Worm (Caenorhabditis elegans): ENCODE measurements around the gene ttc-17.
A peak's percentile ranks its signal among the peaks of the same experiment; 100 is the strongest.

Gene ttc-17

DNA sequence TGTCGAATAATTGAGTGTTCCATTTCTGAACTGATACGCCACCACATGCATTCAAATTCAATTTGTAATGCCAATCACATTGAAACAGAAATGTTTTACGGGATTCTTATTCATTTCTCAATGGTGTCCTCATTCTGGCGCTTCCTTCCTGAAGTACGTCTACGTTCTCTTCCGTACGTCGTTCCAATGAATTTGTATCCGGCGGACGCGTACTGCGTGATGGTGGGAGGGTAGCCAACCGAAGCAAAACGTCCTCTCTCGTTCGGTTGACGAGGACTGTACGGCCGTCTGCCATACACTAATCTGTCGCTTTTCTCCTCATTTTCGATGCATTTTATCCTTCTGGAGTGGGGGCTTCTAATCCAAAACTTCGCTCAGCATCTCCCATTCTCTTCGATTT, 7.0 kb upstream of the ttc-17 start:
- TF ChIP-seq pes-1 (GFP tag; IDR thresholded peaks at IDR 0.05) (no peak), flt-1 (GFP tag; IDR thresholded peaks at IDR 0.05) (no peak), hmg-4 (GFP tag; optimal IDR thresholded peaks at IDR 0.05) (peak; percentile 19), sea-1 (GFP tag; conservative IDR thresholded peaks at IDR 0.05) (no peak)

DNA sequence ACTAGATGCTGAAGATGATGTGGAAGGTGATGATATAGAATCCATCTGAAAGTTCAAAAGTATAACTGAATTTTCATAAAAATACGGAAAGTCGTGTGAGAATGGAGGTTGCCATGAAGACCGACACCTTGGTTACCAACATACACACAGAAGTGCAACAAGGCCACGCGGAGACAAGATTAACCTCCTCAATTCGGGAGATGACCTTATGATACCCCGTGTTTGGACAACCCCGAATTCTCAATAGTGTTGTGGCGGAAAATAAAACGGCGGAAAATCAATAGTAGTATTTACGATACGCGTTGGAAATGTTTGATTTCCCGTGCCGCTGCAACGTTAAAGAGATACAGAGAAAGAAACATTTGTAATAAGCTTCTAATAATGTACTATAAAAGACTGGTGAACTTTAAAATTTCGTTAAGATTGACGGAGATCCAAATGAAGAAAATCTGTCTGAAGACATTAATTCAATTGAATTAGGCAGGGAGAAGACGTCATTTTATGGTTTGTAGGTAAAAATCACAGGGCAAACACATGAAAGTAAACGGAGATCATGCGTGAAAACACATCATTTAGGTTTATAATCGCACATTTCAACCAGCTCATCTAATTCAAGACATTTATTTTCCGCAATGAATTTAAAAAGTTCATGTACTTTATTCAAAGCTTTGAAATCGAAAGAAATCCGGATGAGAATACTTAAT, 7.4 kb downstream of the ttc-17 start, which contains the start of gene nhr-44:
Gene nhr-44, minus strand, starts transcription at position 51 of the 704 bp plus-strand sequence.
- no peak for TF ChIP-seq hmbx-1 (tag; optimal IDR thresholded peaks at IDR 0.05)
- no peak for TF ChIP-seq hmg-4 (GFP tag; optimal IDR thresholded peaks at IDR 0.05)

DNA sequence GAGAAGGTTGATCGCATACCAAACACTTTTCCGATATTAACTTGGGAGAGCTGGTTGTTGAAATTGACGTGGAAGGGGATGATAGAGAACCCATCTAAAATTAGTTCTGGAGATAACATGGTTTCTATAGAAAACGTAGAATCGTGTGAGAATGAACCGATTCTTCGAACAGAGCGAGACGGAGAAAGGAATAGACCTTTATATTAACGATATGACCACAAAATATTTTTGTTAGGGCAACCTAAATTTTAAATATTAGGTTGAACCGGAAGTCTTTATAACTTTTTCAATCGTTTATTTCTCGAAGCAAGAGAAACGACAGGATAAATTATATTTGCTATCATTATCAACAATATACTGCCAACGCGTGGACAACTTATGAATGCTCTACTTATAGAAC, 9.2 kb downstream of the ttc-17 start, which contains the start of gene nhr-219:
Gene nhr-219, minus strand, starts transcription at position 101 of the 400 bp plus-strand sequence.
- no peak for TF ChIP-seq hmbx-1 (tag; optimal IDR thresholded peaks at IDR 0.05)

DNA sequence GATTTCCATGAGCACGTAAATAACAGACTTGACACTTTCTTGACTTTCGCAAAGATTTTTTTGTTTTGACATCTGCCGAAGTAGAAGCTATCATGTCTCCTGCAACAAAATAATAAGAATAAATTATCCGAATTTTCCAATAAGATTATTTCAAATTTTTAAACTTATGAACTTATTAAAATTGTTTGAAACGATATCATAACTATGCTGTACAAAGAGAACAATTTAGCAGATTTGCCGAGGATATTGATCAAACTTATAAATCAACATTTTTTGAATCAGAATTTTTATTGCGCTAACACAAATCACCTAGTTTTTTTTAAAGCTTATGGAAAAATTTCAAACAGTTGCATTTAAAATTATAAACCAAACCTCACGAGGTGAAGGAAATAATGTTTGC, 15.4 kb downstream of the ttc-17 start, which contains the start of gene nhr-195:
Gene nhr-195, minus strand, starts transcription at position 101 of the 400 bp plus-strand sequence.
- no peak for TF ChIP-seq tbx-11 (GFP tag; IDR thresholded peaks at IDR 0.05)
- TF ChIP-seq ets-7 (tag; optimal IDR thresholded peaks at IDR 0.05) = no peak
- no peak for TF ChIP-seq tra-4 (tag; optimal IDR thresholded peaks at IDR 0.05)
- no peak for TF ChIP-seq aly-1 (tag; optimal IDR thresholded peaks at IDR 0.05)
- no peak for TF ChIP-seq ceh-13 (GFP tag; optimal IDR thresholded peaks at IDR 0.05)
- TF ChIP-seq F13C5.2 (tag; optimal IDR thresholded peaks at IDR 0.05) = no peak
- TF ChIP-seq hmbx-1 (tag; optimal IDR thresholded peaks at IDR 0.05) = no peak
- TF ChIP-seq scrt-1 (GFP tag; IDR thresholded peaks at IDR 0.05) = no peak
- TF ChIP-seq pes-1 (GFP tag; IDR thresholded peaks at IDR 0.05) = no peak
- no peak for TF ChIP-seq hmg-4 (GFP tag; optimal IDR thresholded peaks at IDR 0.05)
- no peak for TF ChIP-seq B0310.2 (tag; optimal IDR thresholded peaks at IDR 0.05)
- no peak for TF ChIP-seq sea-1 (GFP tag; conservative IDR thresholded peaks at IDR 0.05)
- TF ChIP-seq ceh-36 (tag; optimal IDR thresholded peaks at IDR 0.05) = no peak
- TF ChIP-seq ama-1 (optimal IDR thresholded peaks at IDR 0.05) = no peak
- TF ChIP-seq flt-1 (GFP tag; IDR thresholded peaks at IDR 0.05) = no peak
- no peak for TF ChIP-seq tbx-37 (GFP tag; conservative IDR thresholded peaks at IDR 0.05)
- no peak for TF ChIP-seq hnd-1 (tag; optimal IDR thresholded peaks at IDR 0.05)

DNA sequence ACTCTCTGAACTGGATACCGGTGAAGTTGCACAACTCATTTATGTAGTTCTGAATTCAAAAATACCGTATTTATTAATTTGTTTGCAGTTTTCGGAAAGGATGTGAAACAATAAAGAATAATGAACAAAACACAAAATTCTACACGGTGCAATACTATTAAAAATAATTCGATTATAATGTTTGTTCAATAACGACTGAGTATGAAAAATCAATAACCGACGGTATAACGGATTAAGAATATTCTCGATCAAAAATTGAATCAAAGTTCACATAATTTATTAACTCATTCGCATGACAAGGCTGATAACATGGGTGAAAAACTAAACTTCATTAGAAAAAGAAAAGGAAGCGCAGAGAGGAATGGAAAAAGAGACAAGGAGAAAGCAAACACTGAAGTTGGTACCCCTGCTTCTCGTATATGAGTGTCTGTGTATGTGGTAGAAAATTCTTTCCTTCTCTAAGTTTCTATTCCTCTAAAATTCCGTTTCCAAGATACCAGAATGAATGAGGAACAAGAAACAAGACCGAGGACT, 18.1 kb downstream of the ttc-17 start, which contains the start of gene nhr-143:
Gene nhr-143, minus strand, starts transcription at position 51 of the 534 bp plus-strand sequence.
- TF ChIP-seq scrt-1 (GFP tag; IDR thresholded peaks at IDR 0.05) = no peak
- TF ChIP-seq tbx-37 (GFP tag; conservative IDR thresholded peaks at IDR 0.05) = no peak

DNA sequence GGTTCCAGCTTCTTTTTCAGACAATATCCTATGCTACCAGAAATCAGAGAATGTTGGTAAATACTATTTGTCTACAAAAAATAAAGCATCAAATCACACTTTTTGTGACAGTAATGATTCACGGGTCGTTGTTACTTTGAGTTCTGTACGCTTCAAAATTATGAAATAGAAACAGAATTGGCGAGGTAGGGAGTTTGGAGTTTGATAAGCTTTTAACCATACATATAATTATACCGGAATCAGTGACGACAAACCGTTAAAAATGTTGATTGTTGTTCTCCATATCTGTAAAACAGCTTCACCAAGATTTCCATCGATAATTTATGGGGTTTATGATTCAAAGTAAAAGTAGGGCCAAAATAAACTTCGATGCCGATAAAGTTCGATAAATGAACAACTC, 21.1 kb downstream of the ttc-17 start:
- TF ChIP-seq ceh-13 (GFP tag; optimal IDR thresholded peaks at IDR 0.05) (no peak), ets-7 (tag; optimal IDR thresholded peaks at IDR 0.05) (no peak), sea-1 (GFP tag; conservative IDR thresholded peaks at IDR 0.05) (no peak), pes-1 (GFP tag; IDR thresholded peaks at IDR 0.05) (no peak), hnd-1 (tag; optimal IDR thresholded peaks at IDR 0.05) (no peak), tbx-37 (GFP tag; conservative IDR thresholded peaks at IDR 0.05) (no peak), scrt-1 (GFP tag; IDR thresholded peaks at IDR 0.05) (no peak), aly-1 (tag; optimal IDR thresholded peaks at IDR 0.05) (no peak), ama-1 (optimal IDR thresholded peaks at IDR 0.05) (no peak), hmg-4 (GFP tag; optimal IDR thresholded peaks at IDR 0.05) (no peak), ceh-36 (tag; optimal IDR thresholded peaks at IDR 0.05) (no peak)

DNA sequence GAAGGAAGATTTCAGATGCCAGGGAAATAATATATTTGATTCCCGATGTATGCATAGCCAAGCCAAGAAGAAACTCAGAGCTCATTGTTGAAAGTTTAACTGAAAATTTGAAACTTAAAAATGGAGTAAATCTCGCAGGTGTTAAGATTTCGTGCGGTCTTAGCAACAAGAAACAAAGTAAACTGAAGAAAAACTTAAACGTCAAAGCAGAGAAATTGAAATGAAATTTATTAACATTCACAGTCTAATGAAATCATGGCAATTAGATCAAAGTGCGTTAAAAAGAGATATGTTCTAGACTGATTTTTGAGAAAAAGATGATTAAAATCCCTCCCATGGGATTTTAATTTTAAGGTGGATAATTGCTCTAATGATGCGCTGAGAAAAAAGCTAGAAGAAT, 24.0 kb downstream of the ttc-17 start, which contains the start of gene str-84:
Gene str-84, minus strand, starts transcription at position 101 of the 400 bp plus-strand sequence.
- TF ChIP-seq B0310.2 (tag; optimal IDR thresholded peaks at IDR 0.05) = no peak
- no peak for TF ChIP-seq scrt-1 (GFP tag; IDR thresholded peaks at IDR 0.05)
- no peak for TF ChIP-seq ceh-36 (tag; optimal IDR thresholded peaks at IDR 0.05)
- TF ChIP-seq ceh-13 (GFP tag; optimal IDR thresholded peaks at IDR 0.05) = no peak
- no peak for TF ChIP-seq sea-1 (GFP tag; conservative IDR thresholded peaks at IDR 0.05)
- TF ChIP-seq tbx-37 (GFP tag; conservative IDR thresholded peaks at IDR 0.05) = no peak
- no peak for TF ChIP-seq tbx-11 (GFP tag; IDR thresholded peaks at IDR 0.05)
- TF ChIP-seq tra-4 (tag; optimal IDR thresholded peaks at IDR 0.05) = no peak
- TF ChIP-seq pes-1 (GFP tag; IDR thresholded peaks at IDR 0.05) = no peak
- TF ChIP-seq ets-7 (tag; optimal IDR thresholded peaks at IDR 0.05) = no peak
- no peak for TF ChIP-seq hmbx-1 (tag; optimal IDR thresholded peaks at IDR 0.05)
- TF ChIP-seq flt-1 (GFP tag; IDR thresholded peaks at IDR 0.05) = no peak
- no peak for TF ChIP-seq hmg-4 (GFP tag; optimal IDR thresholded peaks at IDR 0.05)
- no peak for TF ChIP-seq hnd-1 (tag; optimal IDR thresholded peaks at IDR 0.05)
- TF ChIP-seq ama-1 (optimal IDR thresholded peaks at IDR 0.05) = no peak

DNA sequence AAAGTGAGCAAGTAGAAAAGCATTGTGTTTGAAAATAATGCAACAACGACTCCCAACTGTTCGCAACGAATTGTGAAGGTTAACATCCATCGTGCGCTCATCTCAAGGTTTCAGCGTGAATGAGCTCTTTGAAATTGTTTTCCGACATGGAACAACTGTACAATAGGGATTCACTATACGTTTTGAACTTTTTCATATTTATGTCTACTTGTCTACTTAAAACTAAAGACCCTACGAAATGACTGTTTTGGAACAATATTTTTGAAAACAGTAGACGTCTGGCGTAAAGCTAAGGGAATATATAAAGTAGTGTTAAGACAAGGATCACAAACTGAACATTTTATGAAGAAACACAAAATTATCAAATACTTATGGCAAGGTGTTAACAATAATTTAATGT, 26.8 kb downstream of the ttc-17 start, which contains the start of gene str-86:
Gene str-86, minus strand, starts transcription at position 101 of the 400 bp plus-strand sequence.
- TF ChIP-seq ceh-13 (GFP tag; optimal IDR thresholded peaks at IDR 0.05) (no peak), ceh-36 (tag; optimal IDR thresholded peaks at IDR 0.05) (no peak), ets-7 (tag; optimal IDR thresholded peaks at IDR 0.05) (no peak), tbx-37 (GFP tag; conservative IDR thresholded peaks at IDR 0.05) (no peak), hmbx-1 (tag; optimal IDR thresholded peaks at IDR 0.05) (no peak), pes-1 (GFP tag; IDR thresholded peaks at IDR 0.05) (no peak), hnd-1 (tag; optimal IDR thresholded peaks at IDR 0.05) (no peak), ama-1 (optimal IDR thresholded peaks at IDR 0.05) (no peak), tra-4 (tag; optimal IDR thresholded peaks at IDR 0.05) (no peak), B0310.2 (tag; optimal IDR thresholded peaks at IDR 0.05) (no peak), F13C5.2 (tag; optimal IDR thresholded peaks at IDR 0.05) (no peak), flt-1 (GFP tag; IDR thresholded peaks at IDR 0.05) (no peak), scrt-1 (GFP tag; IDR thresholded peaks at IDR 0.05) (no peak), aly-1 (tag; optimal IDR thresholded peaks at IDR 0.05) (no peak)
